Worm (Caenorhabditis elegans) whole organism, L3 larva: ENCODE measurements around the gene gphr-2.

Source experiments
- R02D3.7 ChIP-seq: fragments of 150-350 bp; optimal IDR thresholded peaks from 2 replicates; lab custom pipeline; 2014; ENCODE audit warnings: missing biosample characterization, missing genetic modification characterization
- egl-27 ChIP-seq: sonication (generic microtip); optimal IDR thresholded peaks from 4 replicates; lab custom pipeline; 2017; ENCODE audit warnings: missing biosample characterization, missing genetic modification reagents, missing genetic modification characterization
- elt-2 ChIP-seq: sonication (generic microtip); optimal IDR thresholded peaks from 2 replicates; lab custom pipeline; 2016; ENCODE audit warnings: missing genetic modification reagents, mild to moderate bottlenecking, missing genetic modification characterization, missing compliant biosample characterization
- fkh-10 ChIP-seq: sonication (generic microtip); optimal IDR thresholded peaks from 2 replicates; lab custom pipeline; 2017; ENCODE audit warnings: missing biosample characterization, missing genetic modification reagents, missing genetic modification characterization
- hmg-11 ChIP-seq: sonication (generic microtip); optimal IDR thresholded peaks from 2 replicates; lab custom pipeline; 2016; ENCODE audit warnings: missing genetic modification characterization, missing compliant biosample characterization
- nhr-11 ChIP-seq: fragments of 150-350 bp; optimal IDR thresholded peaks from 2 replicates; lab custom pipeline; 2014; ENCODE audit warnings: missing biosample characterization, missing genetic modification characterization
- nhr-237 ChIP-seq: fragments of 150-350 bp; optimal IDR thresholded peaks from 2 replicates; lab custom pipeline; 2014; ENCODE audit warnings: missing biosample characterization, missing genetic modification characterization
- nhr-76 ChIP-seq: fragments of 150-350 bp; sonication (generic microtip); optimal IDR thresholded peaks from 5 replicates; lab custom pipeline; 2014; ENCODE audit warnings: missing biosample characterization, missing genetic modification characterization
- nhr-77 ChIP-seq: fragments of 150-350 bp; optimal IDR thresholded peaks from 2 replicates; lab custom pipeline; 2014; ENCODE audit warnings: missing biosample characterization, missing genetic modification characterization
- pha-4 ChIP-seq: fragments of 150-350 bp; optimal IDR thresholded peaks from 2 replicates; lab custom pipeline; 2014; ENCODE audit warnings: missing biosample characterization, missing genetic modification reagents, missing genetic modification characterization
- pqm-1 ChIP-seq: fragments of 150-350 bp; optimal IDR thresholded peaks from 2 replicates; lab custom pipeline; 2017; ENCODE audit warnings: missing biosample characterization, missing genetic modification characterization, inconsistent platforms
- skn-1 ChIP-seq: fragments of 150-350 bp; optimal IDR thresholded peaks from 2 replicates; lab custom pipeline; 2014; ENCODE audit warnings: missing biosample characterization, missing genetic modification characterization
- tbx-2 ChIP-seq: sonication (generic microtip); optimal IDR thresholded peaks from 2 replicates; lab custom pipeline; 2016; ENCODE audit warnings: mild to moderate bottlenecking, missing genetic modification characterization, missing compliant biosample characterization
- ztf-11 ChIP-seq: fragments of 150-350 bp; optimal IDR thresholded peaks from 2 replicates; lab custom pipeline; 2014; ENCODE audit warnings: missing biosample characterization, missing genetic modification characterization

ce11 chrX:14307667-14308066, at the start of gene gphr-2:
- TF ChIP-seq pqm-1 (tag; lab: Kevin White, UChicago) (no peak), R02D3.7 (tag; lab: Kevin White, UChicago) (no peak), nhr-11 (tag; lab: Kevin White, UChicago) (no peak), tbx-2 (no peak), nhr-77 (tag; lab: Kevin White, UChicago) (no peak), elt-2 (tag; lab: Kevin White, UChicago) (no peak), nhr-76 (tag; lab: Kevin White, UChicago) (no peak), ztf-11 (tag; lab: Kevin White, UChicago) (no peak), nhr-237 (tag; lab: Kevin White, UChicago) (no peak), skn-1 (tag; lab: Kevin White, UChicago) (no peak), fkh-10 (no peak), hmg-11 (no peak), pha-4 (tag; lab: Kevin White, UChicago) (no peak), egl-27 (tag; lab: Kevin White, UChicago) (no peak)
